Fruit fly (Drosophila melanogaster) whole organism, embryonic: ENCODE data around the gene CG9926.

Experiments
- CG10654 ChIP-seq: fragments of 200-800 bp; sonication (Bioruptor generic); optimal IDR thresholded peaks from 2 replicates; lab custom pipeline; 2016; ENCODE audit warnings: missing biosample characterization, missing genetic modification characterization
- CG10979 ChIP-seq: fragments of 200-800 bp; sonication (Bioruptor generic); optimal IDR thresholded peaks from 2 replicates; lab custom pipeline; 2018; ENCODE audit warnings: missing biosample characterization, mild to moderate bottlenecking, missing genetic modification characterization, moderate library complexity
- CG12071 ChIP-seq: fragments of 200-800 bp; sonication (Bioruptor generic); optimal IDR thresholded peaks from 3 replicates; lab custom pipeline; 2018; ENCODE audit warnings: missing biosample characterization, mild to moderate bottlenecking, missing genetic modification characterization
- CG12744 ChIP-seq: fragments of 200-800 bp; sonication (Bioruptor generic); optimal IDR thresholded peaks from 2 replicates; lab custom pipeline; 2016; ENCODE audit warnings: missing biosample characterization, missing genetic modification characterization
- CG2129 ChIP-seq: fragments of 200-800 bp; sonication (Bioruptor generic); IDR thresholded peaks from 2 replicates; pipeline ENCODE4 v1.3.6; 2022; ENCODE audit warnings: missing biosample characterization, missing genetic modification characterization; ENCODE audit not compliant: partially characterized antibody
- CG2712 ChIP-seq: fragments of 200-800 bp; optimal IDR thresholded peaks from 3 replicates; lab custom pipeline; 2019; ENCODE audit warnings: missing biosample characterization, mild to moderate bottlenecking, missing genetic modification characterization, moderate library complexity
- CG31224 ChIP-seq: fragments of 200-800 bp; sonication (Bioruptor generic); IDR thresholded peaks from 2 replicates; pipeline ENCODE4 v1.3.6; 2022; ENCODE audit warnings: missing biosample characterization, missing genetic modification characterization
- CG3407 ChIP-seq: fragments of 200-800 bp; sonication (Bioruptor generic); optimal IDR thresholded peaks from 2 replicates; lab custom pipeline; 2018; ENCODE audit warnings: missing biosample characterization, mild to moderate bottlenecking, missing genetic modification characterization
- CG6272 ChIP-seq: fragments of 200-800 bp; sonication (Bioruptor generic); IDR thresholded peaks from 2 replicates; pipeline ENCODE4 v1.3.6; 2022; ENCODE audit warnings: missing biosample characterization, missing genetic modification characterization
- CG8089 ChIP-seq: fragments of 200-800 bp; sonication (Bioruptor generic); optimal IDR thresholded peaks from 3 replicates; lab custom pipeline; 2016; ENCODE audit warnings: missing biosample characterization, missing genetic modification characterization
- CG9817 ChIP-seq: fragments of 200-800 bp; sonication (Bioruptor generic); optimal IDR thresholded peaks from 2 replicates; lab custom pipeline; 2018; ENCODE audit warnings: missing biosample characterization, mild to moderate bottlenecking, missing genetic modification characterization, moderate library complexity
- CrebB ChIP-seq: fragments of 200-800 bp; sonication (Bioruptor generic); optimal IDR thresholded peaks from 3 replicates; lab custom pipeline; 2018; ENCODE audit warnings: missing biosample characterization, mild to moderate bottlenecking, missing genetic modification characterization
- D ChIP-seq, 2 experiments: fragments of 200-800 bp in 1 of 2; fragments of >200 bp in 1 of 2; sonication (Bioruptor generic) in 1 of 2; optimal IDR thresholded peaks; 2 replicates in 1 of 2; 3 replicates in 1 of 2; lab custom pipeline; 2017; ENCODE audit warnings: mild to moderate bottlenecking in 1 of 2, missing biosample characterization in 1 of 2, missing genetic modification characterization in 1 of 2, missing genetic modification reagents in 1 of 2
- Dfd ChIP-seq, 2 experiments: fragments of >200 bp; optimal IDR thresholded peaks; 2 replicates each; lab custom pipeline; 2017; ENCODE audit warnings: missing biosample characterization in 2 of 2, missing genetic modification characterization in 2 of 2
- Dip2 ChIP-seq: fragments of 200-800 bp; sonication (Bioruptor generic); IDR thresholded peaks from 2 replicates; pipeline ENCODE4 v1.3.6; 2022; ENCODE audit warnings: missing biosample characterization, missing genetic modification characterization
- Dip3 ChIP-seq: fragments of 200-800 bp; sonication (Bioruptor generic); optimal IDR thresholded peaks from 3 replicates; lab custom pipeline; 2016; ENCODE audit warnings: missing biosample characterization, missing genetic modification characterization
- Dref ChIP-seq: fragments of 200-800 bp; sonication (Bioruptor generic); IDR thresholded peaks from 2 replicates; pipeline ENCODE4 v1.3.6; 2022; ENCODE audit warnings: missing biosample characterization, missing genetic modification characterization
- E2f1 ChIP-seq: fragments of 200-800 bp; sonication (Bioruptor generic); IDR thresholded peaks from 2 replicates; pipeline ENCODE4 v1.3.6; 2022; ENCODE audit warnings: missing biosample characterization, missing genetic modification characterization
- Fer2 ChIP-seq: fragments of 200-800 bp; sonication (Bioruptor generic); optimal IDR thresholded peaks from 2 replicates; lab custom pipeline; 2018; ENCODE audit warnings: missing biosample characterization, mild to moderate bottlenecking, missing genetic modification characterization, moderate library complexity
- HLH3B ChIP-seq: fragments of 200-800 bp; sonication (Bioruptor generic); IDR thresholded peaks from 2 replicates; pipeline ENCODE4 v1.3.6; 2022; ENCODE audit warnings: missing biosample characterization, missing genetic modification characterization
- MBD-R2 ChIP-seq: fragments of 200-800 bp; sonication (Bioruptor generic); IDR thresholded peaks from 2 replicates; pipeline ENCODE4 v1.3.6; 2022; ENCODE audit warnings: missing biosample characterization, missing genetic modification characterization
- Nf-YB ChIP-seq: fragments of 200-800 bp; sonication (Bioruptor generic); optimal IDR thresholded peaks from 3 replicates; lab custom pipeline; 2019; ENCODE audit warnings: missing biosample characterization, mild to moderate bottlenecking, missing genetic modification characterization, moderate library complexity
- Opbp ChIP-seq: fragments of 200-800 bp; sonication (Bioruptor generic); IDR thresholded peaks from 3 replicates; pipeline ENCODE4 v1.3.6; 2022; ENCODE audit warnings: missing biosample characterization, missing genetic modification characterization; ENCODE audit not compliant: partially characterized antibody
- Spps ChIP-seq: fragments of 200-800 bp; sonication (Bioruptor generic); optimal IDR thresholded peaks from 2 replicates; lab custom pipeline; 2018; ENCODE audit warnings: missing biosample characterization, mild to moderate bottlenecking, missing genetic modification characterization
- Ssrp ChIP-seq: fragments of 200-800 bp; sonication (Bioruptor generic); optimal IDR thresholded peaks from 2 replicates; lab custom pipeline; 2018; ENCODE audit warnings: missing biosample characterization, mild to moderate bottlenecking, missing genetic modification characterization, moderate library complexity
- Stat92E ChIP-seq, 3 experiments: fragments of >200 bp in 2 of 3; fragments of 200-800 bp in 1 of 3; sonication (Bioruptor generic) in 1 of 3; optimal IDR thresholded peaks; 2 replicates each; lab custom pipeline; 2017 to 2019; ENCODE audit warnings: missing biosample characterization in 3 of 3, missing genetic modification characterization in 3 of 3, mild to moderate bottlenecking in 1 of 3, moderate library complexity in 1 of 3
- TFAM ChIP-seq: fragments of 200-800 bp; sonication (Bioruptor generic); optimal IDR thresholded peaks from 2 replicates; lab custom pipeline; 2017; ENCODE audit warnings: missing biosample characterization, missing genetic modification characterization, inconsistent platforms
- Usf ChIP-seq: fragments of 200-800 bp; sonication (Bioruptor generic); optimal IDR thresholded peaks from 2 replicates; lab custom pipeline; 2017; ENCODE audit warnings: missing genotype, missing biosample characterization, missing genetic modification characterization
- ab ChIP-seq: fragments of 200-800 bp; sonication (Bioruptor generic); optimal IDR thresholded peaks from 2 replicates; lab custom pipeline; 2016; ENCODE audit warnings: missing biosample characterization, missing genetic modification characterization
- aop ChIP-seq: fragments of 200-800 bp; sonication (Bioruptor generic); IDR thresholded peaks from 2 replicates; pipeline ENCODE4 v1.3.6; 2022; ENCODE audit warnings: missing biosample characterization, missing genetic modification characterization
- ara ChIP-seq: fragments of 200-800 bp; sonication (Bioruptor generic); IDR thresholded peaks from 2 replicates; pipeline ENCODE4 v1.3.6; 2022; ENCODE audit warnings: missing biosample characterization, missing genetic modification characterization
- cad ChIP-seq: fragments of >200 bp; optimal IDR thresholded peaks from 2 replicates; lab custom pipeline; 2017; ENCODE audit warnings: missing biosample characterization, missing genetic modification characterization
- croc ChIP-seq: fragments of 200-800 bp; sonication (Bioruptor generic); conservative IDR thresholded peaks from 3 replicates; pipeline ENCODE4 v1.3.6; 2022; ENCODE audit warnings: missing biosample characterization, missing genetic modification characterization
- dpn ChIP-seq, 2 experiments: fragments of 200-800 bp; sonication (Bioruptor generic); optimal IDR thresholded peaks; 3 replicates each; lab custom pipeline; 2016; ENCODE audit warnings: missing biosample characterization in 2 of 2, missing genetic modification characterization in 2 of 2
- eve ChIP-seq, 2 experiments: fragments of >200 bp; optimal IDR thresholded peaks; 2 replicates each; lab custom pipeline; 2017; ENCODE audit warnings: missing biosample characterization in 2 of 2, missing genetic modification characterization in 2 of 2
- gce ChIP-seq: fragments of 200-800 bp; sonication (Bioruptor generic); IDR thresholded peaks from 3 replicates; pipeline ENCODE4 v1.3.6; 2022; ENCODE audit warnings: missing biosample characterization, missing genetic modification characterization
- gcm2 ChIP-seq: fragments of 200-800 bp; sonication (Bioruptor generic); optimal IDR thresholded peaks from 2 replicates; lab custom pipeline; 2016; ENCODE audit warnings: missing biosample characterization, missing genetic modification characterization
- insv ChIP-seq, 2 experiments: fragments of 200-800 bp; sonication (Bioruptor generic); optimal IDR thresholded peaks; 3 replicates each; lab custom pipeline; 2016 to 2018; ENCODE audit warnings: missing biosample characterization in 2 of 2, missing genetic modification characterization in 2 of 2
- inv ChIP-seq: fragments of 200-800 bp; sonication (Bioruptor generic); IDR thresholded peaks from 2 replicates; pipeline ENCODE4 v1.3.6; 2022; ENCODE audit warnings: missing biosample characterization, missing genetic modification characterization; ENCODE audit not compliant: partially characterized antibody
- kay ChIP-seq: fragments of 200-800 bp; sonication (Bioruptor generic); optimal IDR thresholded peaks from 2 replicates; lab custom pipeline; 2016; ENCODE audit warnings: missing biosample characterization, missing genetic modification characterization
- lmd ChIP-seq: fragments of 200-800 bp; sonication (Bioruptor generic); IDR thresholded peaks from 2 replicates; pipeline ENCODE4 v1.3.6; 2022; ENCODE audit warnings: missing biosample characterization, missing genetic modification characterization
- luna ChIP-seq: fragments of 200-800 bp; sonication (Bioruptor generic); optimal IDR thresholded peaks from 2 replicates; lab custom pipeline; 2016; ENCODE audit warnings: missing biosample characterization, missing genetic modification characterization
- phol ChIP-seq: fragments of 200-800 bp; sonication (Bioruptor generic); optimal IDR thresholded peaks from 3 replicates; lab custom pipeline; 2018; ENCODE audit warnings: missing biosample characterization, mild to moderate bottlenecking, missing genetic modification characterization, moderate library complexity
- pzg ChIP-seq: fragments of 200-800 bp; sonication (Bioruptor generic); optimal IDR thresholded peaks from 3 replicates; lab custom pipeline; 2018; ENCODE audit warnings: missing biosample characterization, mild to moderate bottlenecking, missing genetic modification characterization, moderate library complexity
- run ChIP-seq: fragments of 200-800 bp; sonication (Bioruptor generic); optimal IDR thresholded peaks from 3 replicates; lab custom pipeline; 2018; ENCODE audit warnings: missing biosample characterization, mild to moderate bottlenecking, missing genetic modification characterization
- sima ChIP-seq: fragments of 200-800 bp; sonication (Bioruptor generic); optimal IDR thresholded peaks from 2 replicates; lab custom pipeline; 2016; ENCODE audit warnings: missing biosample characterization, missing genetic modification characterization
- tin ChIP-seq: fragments of 200-800 bp; sonication (Bioruptor generic); optimal IDR thresholded peaks from 3 replicates; lab custom pipeline; 2016; ENCODE audit warnings: missing biosample characterization, missing genetic modification characterization
- tup ChIP-seq: fragments of 200-800 bp; sonication (Bioruptor generic); optimal IDR thresholded peaks from 2 replicates; lab custom pipeline; 2016; ENCODE audit warnings: missing biosample characterization, mild to moderate bottlenecking, missing genetic modification characterization, moderate library complexity
- vfl ChIP-seq: fragments of 200-800 bp; sonication (Bioruptor generic); optimal IDR thresholded peaks from 2 replicates; lab custom pipeline; 2016; ENCODE audit warnings: missing biosample characterization, missing genetic modification characterization

Gene CG9926

DNA sequence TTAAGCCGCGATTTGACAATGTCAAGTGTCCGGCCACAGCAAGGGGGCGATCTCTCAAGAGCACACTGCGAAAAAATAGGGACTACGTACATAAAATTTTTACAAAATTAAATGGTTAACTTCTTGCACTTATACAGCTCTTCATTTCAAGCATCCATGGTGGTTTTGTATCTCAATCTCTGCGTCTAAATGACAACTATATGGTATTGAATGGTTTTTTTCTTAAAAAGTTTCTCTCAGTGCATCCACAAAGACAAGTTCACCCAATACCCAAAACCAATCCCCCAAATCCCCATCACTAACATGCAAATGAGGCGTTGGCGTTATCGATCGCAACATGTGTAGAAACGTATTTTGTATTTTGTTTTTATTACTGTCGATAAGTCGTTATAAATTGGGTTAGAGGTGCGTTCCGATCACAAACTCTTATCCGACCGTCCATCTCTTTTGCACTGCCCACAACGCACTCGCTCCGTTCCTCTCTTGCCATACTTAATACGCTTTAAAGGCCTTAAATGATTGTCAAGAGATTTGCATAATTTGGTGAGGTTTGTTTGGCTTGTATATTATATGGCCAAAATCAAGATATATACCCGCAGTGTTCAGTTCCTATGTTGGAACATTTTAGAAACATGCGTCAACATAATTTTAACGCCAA is 36.0 kb downstream of the CG9926 start (continued):
- TF ChIP-seq tup (GFP tag; lab: Kevin White, UChicago) (no peak), inv (no peak), Dref (GFP tag; lab: Robert Waterston, UW) (peak; percentile 27; the same call in 1 of the 2 replicates), CG10979 (tag; lab: Kevin White, UChicago) (peak; percentile 78), CG9817 (tag; lab: Kevin White, UChicago) (peak; percentile 58), CG8089 (peak; percentile 35), CG3407 (GFP tag; lab: Kevin White, UChicago) (peak; percentile 41), CG12071 (peak; percentile 68), gce (peak; percentile 70; the same call in 1 of the 3 replicates), aop (GFP tag; lab: Robert Waterston, UW) (no peak), CG2712 (tag; lab: Kevin White, UChicago) (peak; percentile 86), tin (GFP tag; lab: Kevin White, UChicago) (peak; percentile 80), Dip3 (GFP tag; lab: Kevin White, UChicago) (peak; percentile 37), D (optimal IDR thresholded peaks at IDR 0.05; lab: Kevin White, UChicago) (no peak), D (GFP tag; optimal IDR thresholded peaks at IDR 0.05; lab: Kevin White, UChicago) (peak; percentile 60), ab (GFP tag; lab: Kevin White, UChicago) (no peak), kay (GFP tag; lab: Kevin White, UChicago) (peak; percentile 51), Dfd (GFP tag; optimal IDR thresholded peaks at IDR 0.05; lab: Kevin White, UChicago) (no peak), gcm2 (GFP tag; lab: Kevin White, UChicago) (peak; percentile 25), eve (GFP tag; optimal IDR thresholded peaks at IDR 0.05; lab: Kevin White, UChicago) (peak in 1 of 2 experiments; percentile 79), MBD-R2 (GFP tag; lab: Robert Waterston, UW) (peak; percentile 53; the same call in 1 of the 2 replicates), Nf-YB (GFP tag; lab: Kevin White, UChicago) (peak; percentile 34), Stat92E (GFP tag; optimal IDR thresholded peaks at IDR 0.05; lab: Kevin White, UChicago) (no peak), Opbp (no peak), Ssrp (peak; percentile 71), Usf (peak; percentile 40), vfl (peak; percentile 37), luna (no peak), CG12744 (GFP tag; lab: Kevin White, UChicago) (peak; percentile 55), Fer2 (tag; lab: Kevin White, UChicago) (peak; percentile 40), pzg (no peak), E2f1 (GFP tag; lab: Robert Waterston, UW) (peak; percentile 65), croc (GFP tag; lab: Robert Waterston, UW) (peak; percentile 57; the same call in 2 of the 3 replicates), run (tag; lab: Kevin White, UChicago) (peak; percentile 29), lmd (GFP tag; lab: Robert Waterston, UW) (peak; percentile 85), insv (GFP tag; optimal IDR thresholded peaks at IDR 0.05; lab: Kevin White, UChicago) (no peak), CG6272 (GFP tag; lab: Robert Waterston, UW) (peak; percentile 44; the same call in 1 of the 2 replicates), HLH3B (GFP tag; lab: Robert Waterston, UW) (peak; percentile 87), ara (GFP tag; lab: Robert Waterston, UW) (peak; percentile 86), TFAM (GFP tag; lab: Kevin White, UChicago) (peak; percentile 7), CG10654 (GFP tag; lab: Kevin White, UChicago) (peak; percentile 57), phol (tag; lab: Kevin White, UChicago) (peak; percentile 80), cad (no peak), CG2129 (GFP tag; lab: Robert Waterston, UW) (no peak), CrebB (tag; lab: Kevin White, UChicago) (no peak), Dip2 (GFP tag; lab: Robert Waterston, UW) (no peak), Spps (tag; lab: Kevin White, UChicago) (peak; percentile 52), sima (GFP tag; lab: Kevin White, UChicago) (peak; percentile 54), CG31224 (GFP tag; lab: Robert Waterston, UW) (peak; percentile 75), dpn (GFP tag; optimal IDR thresholded peaks at IDR 0.05; lab: Kevin White, UChicago) (peak; percentile 71 to 74)
